Worm (Caenorhabditis elegans): Measurements from ENCODE around the gene lite-1.

lite-1 gene

ce11 chrX:6253160-6253559 is 22.6 kb upstream of the lite-1 start:
- no peak for TF ChIP-seq ztf-7 (tag; optimal IDR thresholded peaks at IDR 0.05)
- TF ChIP-seq arid-1 (GFP tag; conservative IDR thresholded peaks at IDR 0.05) = 0 out of 2 replicates have a peak, but pooled peaks have one; percentile 18
- no peak for TF ChIP-seq tag-97 (GFP tag; IDR thresholded peaks at IDR 0.05)
- TF ChIP-seq aly-2 (tag; optimal IDR thresholded peaks at IDR 0.05) = no peak
- no peak for TF ChIP-seq mxl-3 (GFP tag; optimal IDR thresholded peaks at IDR 0.05)
- no peak for TF ChIP-seq unc-39 (tag; optimal IDR thresholded peaks at IDR 0.05)
- TF ChIP-seq madf-9 (GFP tag; conservative IDR thresholded peaks at IDR 0.05) = 0 out of 2 replicates have a peak, but pooled peaks have one; percentile 18
- no peak for TF ChIP-seq nhr-111 (GFP tag; optimal IDR thresholded peaks at IDR 0.05)
- TF ChIP-seq unc-62 (GFP tag; optimal IDR thresholded peaks at IDR 0.05 in 1 of 2) = peak in 1 of 2 experiments; percentile 59
- no peak for TF ChIP-seq unc-62 (tag; optimal IDR thresholded peaks at IDR 0.05)
- peak; percentile 4 for TF ChIP-seq hlh-30 (tag; optimal IDR thresholded peaks at IDR 0.05; ENCODE audit: insufficient read depth)
- no peak for TF ChIP-seq mxl-2 (GFP tag; conservative IDR thresholded peaks at IDR 0.05)
- TF ChIP-seq Y5F2A.4 (GFP tag; optimal IDR thresholded peaks at IDR 0.05) = no peak
- no peak for TF ChIP-seq fos-1 (tag; optimal IDR thresholded peaks at IDR 0.05)
- TF ChIP-seq pqm-1 (tag; optimal IDR thresholded peaks at IDR 0.05) = no peak
- TF ChIP-seq nhr-6 (tag; optimal IDR thresholded peaks at IDR 0.05) = peak; percentile 8
- peak; percentile 57 for TF ChIP-seq ama-1 (optimal IDR thresholded peaks at IDR 0.05)

- TF ChIP-seq zip-11 (GFP tag; IDR thresholded peaks at IDR 0.05) (no peak), daf-16 (GFP tag; optimal IDR thresholded peaks at IDR 0.05) (no peak), daf-16 (tag; optimal IDR thresholded peaks at IDR 0.05) (peak; percentile 53), aha-1 (tag) (peak; percentile 22), daf-19 (GFP tag; conservative IDR thresholded peaks at IDR 0.05) (no peak), T26A8.4 (GFP tag; IDR thresholded peaks at IDR 0.05) (no peak)
Measured at ce11 chrX:6252752-6253151, 22.2 kb upstream of the lite-1 start.

- TF ChIP-seq unc-62 (GFP tag; optimal IDR thresholded peaks at IDR 0.05 in 1 of 2) (no peak), unc-62 (tag; optimal IDR thresholded peaks at IDR 0.05) (no peak), arid-1 (GFP tag; conservative IDR thresholded peaks at IDR 0.05) (no peak), lim-7 (GFP tag; IDR thresholded peaks at IDR 0.05) (no peak), dve-1 (tag; optimal IDR thresholded peaks at IDR 0.05; ENCODE audit: insufficient read depth) (no peak), lir-3 (tag; optimal IDR thresholded peaks at IDR 0.05) (no peak), lin-15B (tag; optimal IDR thresholded peaks at IDR 0.05) (no peak), unc-130 (GFP tag; optimal IDR thresholded peaks at IDR 0.05) (no peak), F49E8.2 (tag; optimal IDR thresholded peaks at IDR 0.05; ENCODE audit: borderline replicate concordance) (no peak), spr-3 (GFP tag; optimal IDR thresholded peaks at IDR 0.05) (no peak), zfp-2 (tag; optimal IDR thresholded peaks at IDR 0.05) (no peak), hlh-30 (tag; optimal IDR thresholded peaks at IDR 0.05; ENCODE audit: insufficient read depth) (peak; percentile 7), nhr-10 (tag; optimal IDR thresholded peaks at IDR 0.05) (peak; percentile 55), lin-39 (tag; optimal IDR thresholded peaks at IDR 0.05) (no peak), tra-1 (GFP tag; IDR thresholded peaks at IDR 0.05) (peak; percentile 62; the same call in 1 of the 2 replicates), mdt-29 (GFP tag; IDR thresholded peaks at IDR 0.05) (peak; percentile 79), nhr-102 (tag; optimal IDR thresholded peaks at IDR 0.05) (no peak), pqm-1 (tag; optimal IDR thresholded peaks at IDR 0.05) (no peak), Y5F2A.4 (GFP tag; optimal IDR thresholded peaks at IDR 0.05) (no peak), ZK337.2 (GFP tag; IDR thresholded peaks at IDR 0.05) (no peak), F44E2.7 (GFP tag; IDR thresholded peaks at IDR 0.05) (no peak), daf-12 (tag; optimal IDR thresholded peaks at IDR 0.05) (no peak), dmd-6 (GFP tag; IDR thresholded peaks at IDR 0.05) (peak; percentile 63), aha-1 (tag) (peak; percentile 98), dpl-1 (GFP tag; optimal IDR thresholded peaks at IDR 0.05) (no peak), hlh-11 (tag; optimal IDR thresholded peaks at IDR 0.05) (peak; percentile 71), T20F7.1 (GFP tag; optimal IDR thresholded peaks at IDR 0.05) (no peak), nhr-76 (tag; optimal IDR thresholded peaks at IDR 0.05) (no peak), ama-1 (optimal IDR thresholded peaks at IDR 0.05) (peak; percentile 99), zip-2 (tag; optimal IDR thresholded peaks at IDR 0.05) (no peak), unc-39 (tag; optimal IDR thresholded peaks at IDR 0.05) (no peak), hif-1 (tag; optimal IDR thresholded peaks at IDR 0.05) (peak in 1 of 2 experiments; percentile 36), mep-1 (tag; optimal IDR thresholded peaks at IDR 0.05) (peak; percentile 58), ceh-28 (tag; optimal IDR thresholded peaks at IDR 0.05) (no peak)
Measured at ce11 chrX:6251947-6252617, 21.5 kb upstream of the lite-1 start.

Data from whole organism, L4 larva.